Worm (Caenorhabditis elegans) whole organism, L1 larva: Measurements from ENCODE around the gene Y57G11C.51.

ENCODE experiments used
- elt-3 ChIP-seq, 6 experiments: fragments of 150-350 bp in 1 of 6; sonication (generic microtip); optimal IDR thresholded peaks; 2 replicates each; lab custom pipeline; 2017 to 2018; ENCODE audit warnings: missing biosample characterization in 6 of 6, missing genetic modification characterization in 6 of 6, inconsistent platforms in 1 of 6
- fkh-4 ChIP-seq: sonication (generic microtip); optimal IDR thresholded peaks from 2 replicates; lab custom pipeline; 2016; ENCODE audit warnings: missing compliant biosample characterization, missing genetic modification characterization, borderline replicate concordance
- irx-1 ChIP-seq: sonication (generic microtip); optimal IDR thresholded peaks from 2 replicates; lab custom pipeline; 2016; ENCODE audit warnings: missing genetic modification characterization, missing compliant biosample characterization
- nhr-76 ChIP-seq: sonication (generic microtip); optimal IDR thresholded peaks from 2 replicates; lab custom pipeline; 2017; ENCODE audit warnings: missing biosample characterization, missing genetic modification characterization
- nhr-84 ChIP-seq: sonication (generic microtip); optimal IDR thresholded peaks from 2 replicates; lab custom pipeline; 2017; ENCODE audit warnings: missing biosample characterization, missing genetic modification characterization

DNA sequence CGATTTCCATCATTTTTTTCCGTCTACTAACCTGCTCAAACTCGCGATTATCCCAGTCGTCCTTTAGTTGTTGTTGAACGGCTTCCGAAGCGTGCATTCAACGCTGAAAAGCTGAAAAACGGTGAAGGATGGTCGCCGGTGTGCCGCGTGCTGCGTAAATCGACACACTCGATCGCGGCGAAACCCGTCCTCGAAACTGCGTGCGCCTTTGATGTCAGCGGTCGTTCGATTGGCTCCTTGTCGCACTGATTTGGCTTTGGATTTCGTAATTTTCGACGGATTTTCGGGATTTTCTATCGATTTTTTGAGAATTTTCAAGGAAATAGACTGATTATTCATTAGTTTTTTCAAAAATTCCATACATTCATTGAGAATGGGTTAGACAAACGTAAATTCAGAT lies 23.0 kb upstream of the Y57G11C.51 start, which contains the start of the genes Y57G11C.1147 and nuo-3:
- TF ChIP-seq irx-1 (tag; lab: Kevin White, UChicago) (no peak), elt-3 (tag; optimal IDR thresholded peaks at IDR 0.05; lab: Kevin White, UChicago) (no peak), nhr-84 (tag; lab: Kevin White, UChicago) (no peak), nhr-76 (tag; lab: Kevin White, UChicago) (no peak), fkh-4 (tag; lab: Kevin White, UChicago) (no peak)
